Worm (Caenorhabditis elegans): ENCODE data around the gene cgef-1.

Gene cgef-1

ce11 chrX:2771742-2772141 is at the start of gene cgef-1:
TSS of gene cgef-1 (plus strand) at chrX:2772042.
- no peak for TF ChIP-seq ceh-45 (GFP tag; IDR thresholded peaks at IDR 0.05)
- TF ChIP-seq unc-42 (tag; optimal IDR thresholded peaks at IDR 0.05): peak; percentile 39

DNA sequence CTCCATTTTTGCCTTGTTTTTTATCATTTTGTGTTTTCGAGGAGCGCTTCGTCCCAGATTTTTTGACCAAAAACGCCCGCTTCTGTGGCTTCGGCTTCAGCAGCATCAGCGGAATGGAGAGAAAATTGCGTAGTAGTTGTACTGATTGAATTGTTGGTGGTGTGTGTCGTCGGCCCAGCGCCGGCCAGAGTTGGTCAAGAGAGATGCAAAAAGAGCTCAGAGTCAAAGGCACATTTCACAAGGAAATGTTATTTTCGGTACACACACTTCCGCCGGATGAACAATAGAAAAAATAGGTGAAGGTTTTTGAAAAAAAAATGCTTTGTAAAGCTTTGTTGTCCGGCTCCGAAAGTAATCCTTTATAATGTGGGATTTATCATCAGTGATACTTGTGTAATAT is 44.2 kb upstream of the cgef-1 start:
- TF ChIP-seq C38D4.7 (GFP tag; optimal IDR thresholded peaks at IDR 0.05) (no peak), syd-9 (tag; optimal IDR thresholded peaks at IDR 0.05) (no peak), unc-42 (tag; optimal IDR thresholded peaks at IDR 0.05) (peak; percentile 94), fkh-10 (GFP tag; optimal IDR thresholded peaks at IDR 0.05) (peak; percentile 7)

DNA sequence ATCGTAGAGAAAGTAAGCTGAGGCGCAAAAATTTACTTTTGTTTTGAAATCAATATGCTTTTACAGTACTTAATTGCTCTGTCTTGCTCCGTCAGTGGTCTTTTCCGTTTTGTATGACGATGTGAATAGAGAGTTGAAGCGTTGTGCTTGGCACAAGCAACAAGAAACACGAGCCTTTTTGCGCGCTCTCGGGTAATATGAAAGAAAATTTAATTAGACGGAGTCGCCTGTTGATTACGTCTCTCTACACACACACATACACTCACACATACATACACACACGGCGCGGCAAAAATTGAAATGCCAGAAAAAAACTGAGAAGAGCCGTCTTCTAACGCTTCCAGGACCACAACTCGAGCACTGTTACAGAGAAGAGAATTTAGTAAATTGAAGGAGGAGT is 42.0 kb upstream of the cgef-1 start:
- TF ChIP-seq C38D4.7 (GFP tag; optimal IDR thresholded peaks at IDR 0.05) (no peak), lin-11 (tag; optimal IDR thresholded peaks at IDR 0.05) (no peak), ets-4 (tag; optimal IDR thresholded peaks at IDR 0.05) (no peak), hlh-8 (tag; optimal IDR thresholded peaks at IDR 0.05) (no peak), unc-42 (tag; optimal IDR thresholded peaks at IDR 0.05) (peak; percentile 97), K02D7.2 (tag; optimal IDR thresholded peaks at IDR 0.05) (no peak), Y22D7AL.16 (tag; optimal IDR thresholded peaks at IDR 0.05) (no peak), ttx-3 (tag; optimal IDR thresholded peaks at IDR 0.05) (no peak), tbx-2 (tag; optimal IDR thresholded peaks at IDR 0.05) (no peak), ceh-14 (tag; optimal IDR thresholded peaks at IDR 0.05) (peak; percentile 32), dve-1 (tag; optimal IDR thresholded peaks at IDR 0.05) (no peak), ceh-45 (GFP tag; IDR thresholded peaks at IDR 0.05) (no peak)

DNA sequence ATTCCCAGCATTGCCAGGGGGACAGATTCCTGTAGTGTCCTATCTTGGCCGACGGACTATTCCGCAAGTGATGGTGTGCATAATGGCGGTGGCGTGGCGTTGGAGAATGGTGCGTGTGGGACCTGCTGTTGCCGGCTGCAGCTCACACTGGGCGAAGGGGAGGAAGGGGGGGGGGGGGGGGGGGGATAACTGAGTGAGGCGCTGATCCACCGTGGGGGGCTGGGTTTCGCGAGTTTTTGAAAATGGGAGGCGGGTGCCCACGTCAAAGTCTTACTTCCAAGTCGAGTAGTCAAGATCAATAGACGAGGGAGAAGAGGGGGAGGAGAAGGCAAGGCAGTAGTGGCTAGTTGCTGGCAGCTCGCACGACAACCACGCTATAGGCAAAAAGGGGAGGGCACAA is 40.4 kb upstream of the cgef-1 start:
- TF ChIP-seq sox-4 (tag; optimal IDR thresholded peaks at IDR 0.05) (no peak), ceh-48 (tag; optimal IDR thresholded peaks at IDR 0.05) (peak; percentile 39)

DNA sequence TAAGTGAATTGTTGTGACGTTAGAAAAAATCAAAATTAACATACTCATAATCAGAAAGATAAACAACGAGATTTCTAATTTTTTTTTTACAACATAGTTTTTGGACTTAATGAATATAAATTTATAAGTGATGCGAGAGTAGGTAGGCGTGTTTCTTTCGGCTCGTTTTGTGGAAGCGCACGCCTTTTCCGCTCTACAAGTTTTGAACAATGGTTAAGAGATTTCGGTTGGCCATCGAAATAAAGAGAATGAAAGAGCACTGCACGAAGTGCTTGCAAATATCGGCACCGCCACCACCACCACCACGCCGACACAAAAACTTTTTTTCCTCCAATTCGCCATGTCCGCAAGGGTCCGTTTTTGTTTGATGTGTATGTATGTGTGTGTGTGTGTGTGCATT is 22.9 kb upstream of the cgef-1 start:
- TF ChIP-seq madf-2 (tag; optimal IDR thresholded peaks at IDR 0.05) (no peak), pros-1 (tag; optimal IDR thresholded peaks at IDR 0.05) (no peak), K02D7.2 (tag; optimal IDR thresholded peaks at IDR 0.05) (no peak), fkh-6 (tag; optimal IDR thresholded peaks at IDR 0.05) (no peak), zip-5 (tag; optimal IDR thresholded peaks at IDR 0.05) (no peak), sox-4 (tag; optimal IDR thresholded peaks at IDR 0.05) (no peak), hlh-15 (tag; optimal IDR thresholded peaks at IDR 0.05) (no peak), tbx-7 (tag; optimal IDR thresholded peaks at IDR 0.05) (no peak), T23F11.4 (GFP tag; optimal IDR thresholded peaks at IDR 0.05) (no peak), nfya-1 (tag; optimal IDR thresholded peaks at IDR 0.05) (no peak), ceh-14 (tag; optimal IDR thresholded peaks at IDR 0.05) (no peak), F13H6.1 (tag; optimal IDR thresholded peaks at IDR 0.05) (no peak), ceh-22 (tag; optimal IDR thresholded peaks at IDR 0.05) (no peak), ets-4 (tag; optimal IDR thresholded peaks at IDR 0.05) (no peak), C38D4.7 (GFP tag; optimal IDR thresholded peaks at IDR 0.05) (no peak), nhr-232 (tag; optimal IDR thresholded peaks at IDR 0.05) (no peak), dve-1 (tag; optimal IDR thresholded peaks at IDR 0.05) (no peak), ceh-9 (tag; optimal IDR thresholded peaks at IDR 0.05) (no peak), nhr-11 (tag; optimal IDR thresholded peaks at IDR 0.05) (no peak)

ce11 chrX:2752841-2753240 is 19.0 kb upstream of the cgef-1 start:
- TF ChIP-seq hlh-15 (tag; optimal IDR thresholded peaks at IDR 0.05) (no peak), ceh-34 (tag; optimal IDR thresholded peaks at IDR 0.05) (no peak), unc-55 (GFP tag; optimal IDR thresholded peaks at IDR 0.05) (no peak), F13H6.1 (tag; optimal IDR thresholded peaks at IDR 0.05) (no peak), ets-4 (tag; optimal IDR thresholded peaks at IDR 0.05) (no peak), hlh-30 (tag; optimal IDR thresholded peaks at IDR 0.05; ENCODE audit: insufficient read depth) (no peak), K02D7.2 (tag; optimal IDR thresholded peaks at IDR 0.05) (no peak), fkh-10 (GFP tag; optimal IDR thresholded peaks at IDR 0.05) (no peak), ref-2 (tag; optimal IDR thresholded peaks at IDR 0.05) (no peak), npax-4 (tag; optimal IDR thresholded peaks at IDR 0.05) (no peak), pha-4 (tag; optimal IDR thresholded peaks at IDR 0.05) (no peak), dmd-4 (tag; optimal IDR thresholded peaks at IDR 0.05; ENCODE audit: borderline replicate concordance) (no peak), sdc-2 (tag; optimal IDR thresholded peaks at IDR 0.05) (no peak), ceh-48 (tag; optimal IDR thresholded peaks at IDR 0.05) (no peak), syd-9 (tag; optimal IDR thresholded peaks at IDR 0.05) (no peak), eyg-1 (tag; optimal IDR thresholded peaks at IDR 0.05) (no peak), ztf-16 (tag; optimal IDR thresholded peaks at IDR 0.05) (no peak), ahr-1 (tag; optimal IDR thresholded peaks at IDR 0.05) (no peak), pha-2 (tag; optimal IDR thresholded peaks at IDR 0.05) (no peak), unc-86 (tag; optimal IDR thresholded peaks at IDR 0.05) (no peak)

All from whole organism, late embryonic.